Fruit fly (Drosophila melanogaster): ENCODE results near the gene Bsg.

DNA sequence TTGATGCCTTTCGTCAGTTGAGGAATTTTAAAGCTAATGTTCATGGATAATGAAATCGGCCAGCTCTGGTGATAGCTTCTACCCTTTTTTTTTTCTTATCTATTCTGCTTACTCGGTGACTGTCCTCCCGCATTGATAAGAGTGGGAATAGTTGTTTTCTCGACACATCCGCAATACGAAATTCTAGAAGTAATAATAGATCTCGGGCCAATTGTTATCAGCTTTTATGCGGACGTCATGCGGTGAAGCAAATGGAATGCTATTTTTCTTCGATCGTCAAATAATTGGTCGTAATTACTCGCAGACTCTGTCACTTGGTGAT is 4.2 kb downstream of the Bsg start:
- TF ChIP-seq Sin3A (optimal IDR thresholded peaks at IDR 0.05) (no peak), h (optimal IDR thresholded peaks at IDR 0.05) (no peak), psq (optimal IDR thresholded peaks at IDR 0.05) (no peak)
